Worm (Caenorhabditis elegans): ENCODE data around the gene spp-8.
A peak's percentile ranks its signal among the peaks of the same experiment; 100 is the strongest.

spp-8 gene

ce11 chrIV:8489915-8490314 lies 8.5 kb downstream of the spp-8 start, which contains the start of gene srlf-2:
srlf-2 (plus strand) TSS chrIV:8490215.
- no peak for TF ChIP-seq nhr-28 (tag; optimal IDR thresholded peaks at IDR 0.05)
- no peak for TF ChIP-seq lin-13 (GFP tag; optimal IDR thresholded peaks at IDR 0.05)
- no peak for TF ChIP-seq ztf-4 (tag; optimal IDR thresholded peaks at IDR 0.05)
- no peak for TF ChIP-seq nhr-90 (tag; optimal IDR thresholded peaks at IDR 0.05; ENCODE audit: poor library complexity)
- no peak for TF ChIP-seq grh-1 (GFP tag; IDR thresholded peaks at IDR 0.05)
- no peak for TF ChIP-seq lin-14 (GFP tag; optimal IDR thresholded peaks at IDR 0.05)
- TF ChIP-seq C34B4.2 (tag; optimal IDR thresholded peaks at IDR 0.05): no peak
- no peak for TF ChIP-seq nhr-12 (tag; optimal IDR thresholded peaks at IDR 0.05)
- TF ChIP-seq F16B12.6 (tag; optimal IDR thresholded peaks at IDR 0.05): no peak
- TF ChIP-seq lir-3 (tag; optimal IDR thresholded peaks at IDR 0.05; ENCODE audit: poor library complexity): no peak
- TF ChIP-seq C16A3.4 (tag; optimal IDR thresholded peaks at IDR 0.05): no peak
- no peak for TF ChIP-seq zip-4 (GFP tag; optimal IDR thresholded peaks at IDR 0.05)

DNA sequence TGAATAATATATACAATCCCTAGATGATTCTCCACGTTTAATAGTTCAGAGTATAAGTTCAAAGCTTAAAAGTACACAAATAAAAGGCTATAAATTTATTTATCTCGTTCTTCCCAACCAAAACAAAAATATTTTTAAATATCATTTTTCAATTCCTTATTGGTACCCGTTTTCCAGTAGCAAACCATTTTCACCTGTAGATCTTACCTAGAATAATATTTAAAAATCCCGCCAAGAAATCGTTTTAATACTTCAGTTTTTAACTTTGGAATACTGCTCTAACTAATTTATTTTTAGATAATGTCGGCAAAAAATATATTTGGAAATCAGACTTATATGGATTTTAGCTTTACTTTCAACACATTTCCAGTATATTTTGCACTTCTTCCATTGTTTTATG lies 10.8 kb downstream of the spp-8 start, which contains the start of gene sru-7:
Gene sru-7 (plus strand): TSS at position 301 of the 400 bp plus-strand sequence.
- TF ChIP-seq ceh-88 (GFP tag; IDR thresholded peaks at IDR 0.05) (no peak), ztf-11 (tag; optimal IDR thresholded peaks at IDR 0.05) (no peak), lsy-2 (tag; optimal IDR thresholded peaks at IDR 0.05) (no peak)

DNA sequence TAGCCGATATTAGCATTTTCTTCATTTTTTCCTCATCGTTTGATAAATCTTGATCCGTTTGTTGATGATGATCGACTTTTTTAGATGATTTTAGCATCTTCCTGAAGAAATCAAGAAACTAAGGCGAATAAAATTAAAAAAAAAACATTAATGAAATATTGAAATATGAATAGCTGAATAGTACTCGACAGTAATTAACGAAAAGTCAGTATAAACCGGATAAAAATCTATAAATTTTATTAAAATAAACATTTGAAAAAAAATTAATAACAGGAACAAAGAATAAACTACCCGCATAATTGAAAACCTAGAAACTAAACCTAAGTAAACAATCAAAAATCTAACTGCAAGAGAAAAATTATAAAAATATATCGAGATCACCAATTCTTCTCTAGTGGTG lies 14.8 kb downstream of the spp-8 start, which contains the start of gene C28C12.12:
Gene C28C12.12 (minus strand): TSS at position 101 of the 400 bp plus-strand sequence.
- TF ChIP-seq dpl-1 (GFP tag; optimal IDR thresholded peaks at IDR 0.05) (no peak), mep-1 (tag; optimal IDR thresholded peaks at IDR 0.05) (no peak), nhr-20 (tag; optimal IDR thresholded peaks at IDR 0.05) (no peak), xbp-1 (tag; optimal IDR thresholded peaks at IDR 0.05) (no peak), zip-4 (GFP tag; optimal IDR thresholded peaks at IDR 0.05) (no peak), lin-14 (GFP tag; optimal IDR thresholded peaks at IDR 0.05) (no peak), efl-1 (optimal IDR thresholded peaks at IDR 0.05) (no peak), efl-1 (GFP tag; optimal IDR thresholded peaks at IDR 0.05 in 1 of 2) (no peak), nhr-76 (tag; optimal IDR thresholded peaks at IDR 0.05) (no peak), swsn-7 (tag; optimal IDR thresholded peaks at IDR 0.05) (no peak), rnt-1 (tag; optimal IDR thresholded peaks at IDR 0.05) (no peak)

ce11 chrIV:8498773-8499360 lies 17.4 kb downstream of the spp-8 start, which contains the start of the genes acdh-13 and mesp-1:
acdh-13 (minus strand) TSS chrIV:8498823.
mesp-1 (plus strand) TSS chrIV:8499310.
- no peak for TF ChIP-seq nhr-19 (GFP tag; conservative IDR thresholded peaks at IDR 0.05)
- TF ChIP-seq unc-86 (tag; optimal IDR thresholded peaks at IDR 0.05): peak; percentile 10
- TF ChIP-seq egl-13 (tag; optimal IDR thresholded peaks at IDR 0.05): peak; percentile 61
- peak; percentile 43 for TF ChIP-seq swsn-7 (tag; optimal IDR thresholded peaks at IDR 0.05)
- no peak for TF ChIP-seq unc-30 (tag; optimal IDR thresholded peaks at IDR 0.05)
- no peak for TF ChIP-seq ztf-4 (tag; optimal IDR thresholded peaks at IDR 0.05)
- no peak for TF ChIP-seq ets-5 (GFP tag; IDR thresholded peaks at IDR 0.05)
- TF ChIP-seq aly-2 (tag; optimal IDR thresholded peaks at IDR 0.05): no peak
- TF ChIP-seq rnt-1 (tag; optimal IDR thresholded peaks at IDR 0.05): peak; percentile 95
- peak; percentile 62 for TF ChIP-seq fkh-4 (tag; optimal IDR thresholded peaks at IDR 0.05; ENCODE audit: borderline replicate concordance)
- no peak for TF ChIP-seq ceh-88 (GFP tag; IDR thresholded peaks at IDR 0.05)
- TF ChIP-seq skn-1 (tag; optimal IDR thresholded peaks at IDR 0.05): peak; percentile 31
- peak; percentile 69 for TF ChIP-seq irx-1 (tag; optimal IDR thresholded peaks at IDR 0.05)
- no peak for TF ChIP-seq lin-39 (tag; optimal IDR thresholded peaks at IDR 0.05)
- TF ChIP-seq F16B12.6 (tag; optimal IDR thresholded peaks at IDR 0.05): peak; percentile 8
- TF ChIP-seq nhr-28 (tag; optimal IDR thresholded peaks at IDR 0.05): no peak
- TF ChIP-seq lin-14 (GFP tag; optimal IDR thresholded peaks at IDR 0.05): no peak
- no peak for TF ChIP-seq fos-1 (tag; optimal IDR thresholded peaks at IDR 0.05)
- peak; percentile 92 to 93 for TF ChIP-seq efl-1 (optimal IDR thresholded peaks at IDR 0.05)
- TF ChIP-seq efl-1 (GFP tag; optimal IDR thresholded peaks at IDR 0.05 in 1 of 2): peak; percentile 92 to 99
- TF ChIP-seq grh-1 (GFP tag; IDR thresholded peaks at IDR 0.05): no peak
- no peak for TF ChIP-seq isw-1 (GFP tag; IDR thresholded peaks at IDR 0.05)
- no peak for TF ChIP-seq nhr-76 (tag; optimal IDR thresholded peaks at IDR 0.05)
- TF ChIP-seq mdl-1 (tag; optimal IDR thresholded peaks at IDR 0.05): no peak
- TF ChIP-seq ceh-82 (tag; optimal IDR thresholded peaks at IDR 0.05): peak in 1 of 3 experiments; percentile 24
- peak; percentile 58 for TF ChIP-seq tbx-2 (tag; optimal IDR thresholded peaks at IDR 0.05)
- peak; percentile 64 for TF ChIP-seq pax-3 (tag; optimal IDR thresholded peaks at IDR 0.05)
- TF ChIP-seq nhr-90 (tag; optimal IDR thresholded peaks at IDR 0.05; ENCODE audit: poor library complexity): peak; percentile 64
- peak; percentile 82 for TF ChIP-seq lir-3 (tag; optimal IDR thresholded peaks at IDR 0.05; ENCODE audit: poor library complexity)
- TF ChIP-seq ztf-11 (tag; optimal IDR thresholded peaks at IDR 0.05): peak in 1 of 2 experiments; percentile 66
- peak; percentile 92 to 94 for TF ChIP-seq lin-35 (GFP tag; optimal IDR thresholded peaks at IDR 0.05)
- peak; percentile 20 for TF ChIP-seq snpc-4 (tag; optimal IDR thresholded peaks at IDR 0.05)
- TF ChIP-seq nhr-11 (tag; optimal IDR thresholded peaks at IDR 0.05): no peak
- TF ChIP-seq hlh-17 (GFP tag; optimal IDR thresholded peaks at IDR 0.05; ENCODE audit: borderline replicate concordance): no peak

All from whole organism, L1 larva.